Worm (Caenorhabditis elegans) whole organism, L2 larva: ENCODE results near the gene tyr-1.

ENCODE experiments used
- C34F6.9 ChIP-seq: fragments of 150-350 bp; optimal IDR thresholded peaks from 2 replicates; lab custom pipeline; 2014; ENCODE audit warnings: missing biosample characterization, missing genetic modification characterization
- F13H6.1 ChIP-seq: sonication (generic microtip); optimal IDR thresholded peaks from 2 replicates; lab custom pipeline; 2016; ENCODE audit warnings: missing genetic modification characterization, missing compliant biosample characterization
- aly-2 ChIP-seq: fragments of 150-350 bp; optimal IDR thresholded peaks from 2 replicates; lab custom pipeline; 2014; ENCODE audit warnings: missing biosample characterization, missing genetic modification characterization
- blmp-1 ChIP-seq: sonication (generic microtip); optimal IDR thresholded peaks from 2 replicates; lab custom pipeline; 2017; ENCODE audit warnings: missing genetic modification characterization, mild to moderate bottlenecking, missing compliant biosample characterization, antibody characterized with exemption, moderate library complexity; ENCODE audit not compliant: insufficient read depth
- ceh-16 ChIP-seq: fragments of 150-350 bp; optimal IDR thresholded peaks from 2 replicates; lab custom pipeline; 2014; ENCODE audit warnings: missing biosample characterization, missing genetic modification characterization
- crh-2 ChIP-seq: sonication (generic microtip); optimal IDR thresholded peaks from 2 replicates; lab custom pipeline; 2017; ENCODE audit warnings: missing biosample characterization, missing genetic modification characterization
- dmd-4 ChIP-seq: sonication (generic microtip); optimal IDR thresholded peaks from 2 replicates; lab custom pipeline; 2017; ENCODE audit warnings: missing biosample characterization, missing genetic modification characterization
- egl-27 ChIP-seq: sonication (generic microtip); optimal IDR thresholded peaks from 3 replicates; lab custom pipeline; 2017; ENCODE audit warnings: missing biosample characterization, missing genetic modification reagents, missing genetic modification characterization
- elt-1 ChIP-seq: fragments of 150-350 bp; optimal IDR thresholded peaks from 2 replicates; lab custom pipeline; 2014; ENCODE audit warnings: missing biosample characterization, missing genetic modification characterization
- elt-3 ChIP-seq: sonication (generic microtip); optimal IDR thresholded peaks from 2 replicates; lab custom pipeline; 2017; ENCODE audit warnings: missing biosample characterization, missing genetic modification characterization
- fos-1 ChIP-seq: fragments of 150-350 bp; optimal IDR thresholded peaks from 2 replicates; lab custom pipeline; 2014; ENCODE audit warnings: missing biosample characterization, missing genetic modification characterization
- gmeb-1 ChIP-seq: fragments of 150-350 bp; optimal IDR thresholded peaks from 2 replicates; lab custom pipeline; 2014; ENCODE audit warnings: missing biosample characterization, missing genetic modification characterization
- lin-11 ChIP-seq: fragments of 150-350 bp; sonication (generic microtip); optimal IDR thresholded peaks from 2 replicates; lab custom pipeline; 2014; ENCODE audit warnings: missing biosample characterization, missing genetic modification characterization, inconsistent platforms, mixed read lengths
- lin-39 ChIP-seq: fragments of 150-350 bp; optimal IDR thresholded peaks from 2 replicates; lab custom pipeline; 2014; ENCODE audit warnings: missing biosample characterization, missing genetic modification reagents, missing genetic modification characterization
- lsy-2 ChIP-seq, 2 experiments: fragments of 150-350 bp in 1 of 2; sonication (generic microtip) in 1 of 2; optimal IDR thresholded peaks; 2 replicates each; lab custom pipeline; 2014 to 2017; ENCODE audit warnings: missing biosample characterization in 2 of 2, missing genetic modification characterization in 2 of 2
- mab-5 ChIP-seq: fragments of 150-350 bp; optimal IDR thresholded peaks from 2 replicates; lab custom pipeline; 2014; ENCODE audit warnings: missing biosample characterization, missing genetic modification characterization
- mbf-1 ChIP-seq: sonication (generic microtip); optimal IDR thresholded peaks from 2 replicates; lab custom pipeline; 2017; ENCODE audit warnings: missing biosample characterization, missing genetic modification characterization
- mdl-1 ChIP-seq, 2 experiments: fragments of 150-350 bp in 1 of 2; sonication (generic microtip) in 1 of 2; optimal IDR thresholded peaks; 2 replicates each; lab custom pipeline; 2017; ENCODE audit warnings: missing biosample characterization in 2 of 2, missing genetic modification characterization in 2 of 2
- nhr-12 ChIP-seq: fragments of 150-350 bp; optimal IDR thresholded peaks from 2 replicates; lab custom pipeline; 2014; ENCODE audit warnings: missing biosample characterization, missing genetic modification characterization
- nhr-129 ChIP-seq: fragments of 150-350 bp; optimal IDR thresholded peaks from 2 replicates; lab custom pipeline; 2014; ENCODE audit warnings: missing biosample characterization, missing genetic modification characterization
- nhr-21 ChIP-seq: fragments of 150-350 bp; optimal IDR thresholded peaks from 2 replicates; lab custom pipeline; 2014; ENCODE audit warnings: missing biosample characterization, missing genetic modification characterization
- nhr-23 ChIP-seq: fragments of 150-350 bp; optimal IDR thresholded peaks from 2 replicates; lab custom pipeline; 2014; ENCODE audit warnings: missing biosample characterization, missing genetic modification reagents, missing genetic modification characterization
- nhr-237 ChIP-seq: fragments of 150-350 bp; optimal IDR thresholded peaks from 2 replicates; lab custom pipeline; 2014; ENCODE audit warnings: missing biosample characterization, missing genetic modification characterization
- nhr-25 ChIP-seq: fragments of 150-350 bp; sonication (generic microtip); optimal IDR thresholded peaks from 3 replicates; lab custom pipeline; 2014; ENCODE audit warnings: missing biosample characterization, missing genetic modification characterization
- nhr-6 ChIP-seq: fragments of 150-350 bp; optimal IDR thresholded peaks from 2 replicates; lab custom pipeline; 2014; ENCODE audit warnings: missing biosample characterization, missing genetic modification characterization
- nhr-77 ChIP-seq: fragments of 150-350 bp; optimal IDR thresholded peaks from 2 replicates; lab custom pipeline; 2014; ENCODE audit warnings: missing biosample characterization, missing genetic modification characterization
- peb-1 ChIP-seq: fragments of 150-350 bp; optimal IDR thresholded peaks from 2 replicates; lab custom pipeline; 2014; ENCODE audit warnings: missing biosample characterization, missing genetic modification characterization
- skn-1 ChIP-seq: sonication (generic microtip); optimal IDR thresholded peaks from 2 replicates; lab custom pipeline; 2017; ENCODE audit warnings: missing biosample characterization, missing genetic modification characterization
- sma-3 ChIP-seq: sonication (generic microtip); optimal IDR thresholded peaks from 2 replicates; lab custom pipeline; 2016; ENCODE audit warnings: missing genetic modification reagents, missing genetic modification characterization, missing compliant biosample characterization
- unc-39 ChIP-seq: fragments of 150-350 bp; optimal IDR thresholded peaks from 2 replicates; lab custom pipeline; 2014; ENCODE audit warnings: missing biosample characterization, missing genetic modification characterization
- unc-55 ChIP-seq: fragments of 150-350 bp; sonication (generic microtip); optimal IDR thresholded peaks from 3 replicates; lab custom pipeline; 2014; ENCODE audit warnings: missing biosample characterization, missing genetic modification reagents, missing genetic modification characterization
- unc-62 ChIP-seq: fragments of 150-350 bp; optimal IDR thresholded peaks from 2 replicates; lab custom pipeline; 2014; ENCODE audit warnings: missing biosample characterization, missing genetic modification reagents, missing genetic modification characterization
- ztf-11 ChIP-seq: sonication (generic microtip); optimal IDR thresholded peaks from 2 replicates; lab custom pipeline; 2017; ENCODE audit warnings: missing biosample characterization, missing genetic modification characterization

The tyr-1 gene

DNA sequence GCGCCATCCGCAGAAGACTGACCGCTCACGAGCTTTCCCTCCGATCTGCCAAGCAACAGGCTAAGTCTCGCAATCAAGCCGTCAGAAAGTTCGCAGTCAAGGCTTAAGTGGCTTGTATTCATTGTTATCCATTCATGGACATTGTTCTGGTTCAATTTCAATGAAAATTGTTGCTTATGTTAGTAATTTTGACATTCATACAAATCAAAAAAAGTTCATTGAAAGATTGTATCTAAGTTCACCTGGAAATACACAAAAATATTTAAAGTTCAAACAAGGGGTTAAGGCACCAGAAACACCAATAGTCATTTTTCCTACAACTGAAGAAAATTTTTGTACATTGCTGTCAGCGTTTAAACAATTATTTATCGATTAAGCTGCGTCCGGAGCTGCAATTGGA, 18.1 kb upstream of the tyr-1 start:
- no peak for TF ChIP-seq aly-2 (tag; lab: Kevin White, UChicago)
- no peak for TF ChIP-seq elt-1 (tag; lab: Kevin White, UChicago)
- TF ChIP-seq dmd-4 (tag; lab: Kevin White, UChicago) = no peak
- TF ChIP-seq fos-1 (tag; lab: Kevin White, UChicago) = no peak
- no peak for TF ChIP-seq blmp-1 (tag; lab: Kevin White, UChicago)
- no peak for TF ChIP-seq nhr-23 (tag; lab: Kevin White, UChicago)
- no peak for TF ChIP-seq lin-39 (tag; lab: Kevin White, UChicago)
- no peak for TF ChIP-seq nhr-25
- no peak for TF ChIP-seq nhr-237 (tag; lab: Kevin White, UChicago)
- no peak for TF ChIP-seq nhr-77 (tag; lab: Kevin White, UChicago)
- TF ChIP-seq nhr-129 (tag; lab: Kevin White, UChicago) = no peak
- no peak for TF ChIP-seq nhr-21 (tag; lab: Kevin White, UChicago)
- no peak for TF ChIP-seq mdl-1 (tag; optimal IDR thresholded peaks at IDR 0.05; lab: Kevin White, UChicago)

DNA sequence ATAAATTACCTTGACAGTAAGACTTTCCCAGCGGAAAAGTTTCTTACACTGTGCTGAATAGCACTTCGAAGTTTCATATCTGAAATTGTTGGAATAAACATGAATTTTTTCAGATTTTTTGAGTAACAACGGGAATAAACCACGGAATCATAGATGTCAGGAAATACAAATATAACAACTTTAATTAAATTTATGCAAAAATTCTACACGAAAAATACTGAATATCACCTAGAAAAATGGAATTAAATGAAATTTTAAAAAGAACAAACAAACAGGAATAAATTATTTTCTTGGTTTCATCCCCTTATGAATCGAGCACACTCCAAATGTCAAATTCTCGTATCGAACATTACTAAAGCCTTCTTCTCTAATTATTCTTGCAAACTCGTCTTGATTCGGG, 16.4 kb upstream of the tyr-1 start, which contains the start of gene tag-307:
Gene tag-307, minus strand, starts transcription at position 101 of the 400 bp plus-strand sequence.
- TF ChIP-seq nhr-12 (tag; lab: Kevin White, UChicago) = no peak

- TF ChIP-seq sma-3 (GFP tag; lab: Kevin White, UChicago) (peak; percentile 18), egl-27 (no peak), unc-55 (GFP tag; lab: Kevin White, UChicago) (no peak), unc-62 (GFP tag; lab: Kevin White, UChicago) (no peak), skn-1 (tag; lab: Kevin White, UChicago) (no peak), C34F6.9 (tag; lab: Kevin White, UChicago) (peak; percentile 56), lsy-2 (tag; optimal IDR thresholded peaks at IDR 0.05; lab: Kevin White, UChicago) (peak in 1 of 2 experiments; percentile 43), mab-5 (tag; lab: Kevin White, UChicago) (no peak), mbf-1 (tag; lab: Kevin White, UChicago) (no peak), elt-3 (tag; lab: Kevin White, UChicago) (no peak), nhr-6 (no peak), crh-2 (tag; lab: Kevin White, UChicago) (peak; percentile 7)
These were observed 15.1 kb upstream of the tyr-1 start, which contains the start of the genes coq-5 and ufm-1 for ce11 chrIII:7858407-7859029. Gene coq-5, minus strand, starts transcription at chrIII:7858457. Gene ufm-1, plus strand, starts transcription at chrIII:7858979.

DNA sequence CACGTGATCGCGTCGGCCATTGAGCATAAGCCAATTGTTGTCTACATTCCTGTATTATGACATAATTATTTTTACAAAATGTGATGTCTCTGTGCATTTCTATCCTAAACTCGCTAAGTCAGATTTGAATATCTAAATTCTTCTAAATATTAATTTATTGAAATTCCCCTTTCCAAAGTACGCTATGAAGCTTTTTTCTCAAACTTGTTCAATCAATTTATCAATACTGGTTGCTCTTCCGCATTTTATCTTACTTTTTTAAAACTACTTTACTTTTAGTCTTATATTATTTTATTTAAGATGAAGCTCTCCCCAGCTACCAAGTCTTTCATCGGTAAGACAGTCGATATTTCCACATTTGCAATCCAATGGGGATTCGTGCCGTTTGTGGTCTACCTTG, 14.3 kb upstream of the tyr-1 start, which contains the start of gene tomm-7:
Gene tomm-7, plus strand, starts transcription at position 301 of the 400 bp plus-strand sequence.
- TF ChIP-seq gmeb-1 (tag; lab: Kevin White, UChicago) = no peak
- no peak for TF ChIP-seq lin-11
- no peak for TF ChIP-seq unc-39 (tag; lab: Kevin White, UChicago)
- TF ChIP-seq mdl-1 (tag; optimal IDR thresholded peaks at IDR 0.05; lab: Kevin White, UChicago) = no peak
- no peak for TF ChIP-seq ztf-11
- no peak for TF ChIP-seq peb-1 (tag; lab: Kevin White, UChicago)
- TF ChIP-seq nhr-237 (tag; lab: Kevin White, UChicago) = no peak
- TF ChIP-seq nhr-21 (tag; lab: Kevin White, UChicago) = no peak
- no peak for TF ChIP-seq F13H6.1 (tag; lab: Kevin White, UChicago)
- no peak for TF ChIP-seq ceh-16 (tag; lab: Kevin White, UChicago)
- TF ChIP-seq, all 48 proteins: peak for 0

- peak; percentile 10 for TF ChIP-seq fos-1 (tag; lab: Kevin White, UChicago)
- no peak for TF ChIP-seq mdl-1 (tag; optimal IDR thresholded peaks at IDR 0.05; lab: Kevin White, UChicago)
These were observed 12.7 kb upstream of the tyr-1 start, which contains the start of gene cuc-1 for ce11 chrIII:7860885-7861284. Gene cuc-1, minus strand, starts transcription at chrIII:7860985.
